Fruit fly (Drosophila melanogaster) whole organism, embryonic: Measurements from ENCODE around the gene Grip128.

Experiments used
- Antp ChIP-seq: fragments of 200-800 bp; sonication (Bioruptor generic); optimal IDR thresholded peaks from 3 replicates; lab custom pipeline; 2016; ENCODE audit warnings: missing biosample characterization, missing genetic modification characterization
- CG10431 ChIP-seq: fragments of 200-800 bp; sonication (Bioruptor generic); optimal IDR thresholded peaks from 3 replicates; lab custom pipeline; 2018; ENCODE audit warnings: missing biosample characterization, mild to moderate bottlenecking, missing genetic modification characterization
- CG10959 ChIP-seq: fragments of 200-800 bp; sonication (Bioruptor generic); IDR thresholded peaks from 2 replicates; pipeline ENCODE4 v1.3.6; 2022; ENCODE audit warnings: missing biosample characterization, missing genetic modification characterization
- CG10979 ChIP-seq: fragments of 200-800 bp; sonication (Bioruptor generic); optimal IDR thresholded peaks from 2 replicates; lab custom pipeline; 2018; ENCODE audit warnings: missing biosample characterization, mild to moderate bottlenecking, missing genetic modification characterization, moderate library complexity
- CG11696 ChIP-seq: fragments of 200-800 bp; sonication (Bioruptor generic); IDR thresholded peaks from 2 replicates; pipeline ENCODE4 v1.3.6; 2022; ENCODE audit warnings: missing biosample characterization, missing genetic modification characterization
- CG13775 ChIP-seq: fragments of 200-800 bp; sonication (Bioruptor generic); optimal IDR thresholded peaks from 3 replicates; lab custom pipeline; 2017; ENCODE audit warnings: missing biosample characterization, mild to moderate bottlenecking, missing genetic modification characterization
- CG14441 ChIP-seq: fragments of 200-800 bp; sonication (Bioruptor generic); IDR thresholded peaks from 2 replicates; pipeline ENCODE4 v1.3.6; 2022; ENCODE audit warnings: missing biosample characterization, missing genetic modification characterization
- CG14710 ChIP-seq: fragments of 200-800 bp; sonication (Bioruptor generic); optimal IDR thresholded peaks from 3 replicates; lab custom pipeline; 2019; ENCODE audit warnings: missing biosample characterization, mild to moderate bottlenecking, missing genetic modification characterization, moderate library complexity
- CG14965 ChIP-seq: fragments of 200-800 bp; sonication (Bioruptor generic); optimal IDR thresholded peaks from 2 replicates; lab custom pipeline; 2016; ENCODE audit warnings: missing biosample characterization, missing genetic modification characterization, borderline replicate concordance
- CG1603 ChIP-seq: fragments of 200-800 bp; sonication (Bioruptor generic); optimal IDR thresholded peaks from 2 replicates; lab custom pipeline; 2019; ENCODE audit warnings: missing biosample characterization, mild to moderate bottlenecking, missing genetic modification characterization, moderate library complexity
- CG31365 ChIP-seq: fragments of 200-800 bp; sonication (Bioruptor generic); optimal IDR thresholded peaks from 2 replicates; lab custom pipeline; 2018; ENCODE audit warnings: missing biosample characterization, mild to moderate bottlenecking, missing genetic modification characterization
- CG32767 ChIP-seq: fragments of 200-800 bp; sonication (Bioruptor generic); IDR thresholded peaks from 2 replicates; pipeline ENCODE4 v1.3.6; 2022; ENCODE audit warnings: missing biosample characterization, missing genetic modification characterization
- CG3407 ChIP-seq: fragments of 200-800 bp; sonication (Bioruptor generic); optimal IDR thresholded peaks from 2 replicates; lab custom pipeline; 2018; ENCODE audit warnings: missing biosample characterization, mild to moderate bottlenecking, missing genetic modification characterization
- CG42726 ChIP-seq: fragments of 200-800 bp; sonication (Bioruptor generic); IDR thresholded peaks from 2 replicates; pipeline ENCODE4 v1.3.6; 2022; ENCODE audit warnings: missing biosample characterization, missing genetic modification characterization; ENCODE audit not compliant: partially characterized antibody
- CG4360 ChIP-seq: fragments of 200-800 bp; sonication (Bioruptor generic); IDR thresholded peaks from 2 replicates; pipeline ENCODE4 v1.3.6; 2022; ENCODE audit warnings: missing biosample characterization, missing genetic modification characterization
- CG4617 ChIP-seq: fragments of 200-800 bp; sonication (Bioruptor generic); optimal IDR thresholded peaks from 3 replicates; lab custom pipeline; 2016; ENCODE audit warnings: missing biosample characterization, missing genetic modification characterization, borderline replicate concordance
- CG6765 ChIP-seq: fragments of 200-800 bp; sonication (Bioruptor generic); optimal IDR thresholded peaks from 3 replicates; lab custom pipeline; 2017; ENCODE audit warnings: missing biosample characterization, mild to moderate bottlenecking, missing genetic modification characterization
- CG7357 ChIP-seq: fragments of 200-800 bp; sonication (Bioruptor generic); IDR thresholded peaks from 3 replicates; pipeline ENCODE4 v1.3.6; 2022; ENCODE audit warnings: missing biosample characterization, missing genetic modification characterization
- CG7963 ChIP-seq: fragments of 200-800 bp; sonication (Bioruptor generic); IDR thresholded peaks from 3 replicates; pipeline ENCODE4 v1.3.6; 2022; ENCODE audit warnings: missing biosample characterization, missing genetic modification characterization; ENCODE audit not compliant: partially characterized antibody
- CG8281 ChIP-seq: fragments of 200-800 bp; sonication (Bioruptor generic); optimal IDR thresholded peaks from 2 replicates; lab custom pipeline; 2018; ENCODE audit warnings: missing biosample characterization, mild to moderate bottlenecking, missing genetic modification characterization, moderate library complexity
- CG8944 ChIP-seq: fragments of 200-800 bp; sonication (Bioruptor generic); optimal IDR thresholded peaks from 3 replicates; lab custom pipeline; 2016; ENCODE audit warnings: missing biosample characterization, missing genetic modification characterization
- D19B ChIP-seq: fragments of 200-800 bp; sonication (Bioruptor generic); optimal IDR thresholded peaks from 2 replicates; lab custom pipeline; 2017; ENCODE audit warnings: missing biosample characterization, mild to moderate bottlenecking, missing genetic modification characterization
- Dfd ChIP-seq, 2 experiments: fragments of >200 bp; optimal IDR thresholded peaks; 2 replicates each; lab custom pipeline; 2017; ENCODE audit warnings: missing biosample characterization in 2 of 2, missing genetic modification characterization in 2 of 2
- Fer3 ChIP-seq: fragments of 200-800 bp; sonication (Bioruptor generic); optimal IDR thresholded peaks from 2 replicates; lab custom pipeline; 2018; ENCODE audit warnings: missing biosample characterization, mild to moderate bottlenecking, missing genetic modification characterization, moderate library complexity
- H2.0 ChIP-seq: fragments of 200-800 bp; sonication (Bioruptor generic); IDR thresholded peaks from 2 replicates; pipeline ENCODE4 v1.3.6; 2022; ENCODE audit warnings: missing biosample characterization, missing genetic modification characterization
- HLH54F ChIP-seq: fragments of 200-800 bp; sonication (Bioruptor generic); optimal IDR thresholded peaks from 3 replicates; lab custom pipeline; 2016; ENCODE audit warnings: missing biosample characterization, missing genetic modification characterization
- Hmr ChIP-seq: fragments of 200-800 bp; sonication (Bioruptor generic); optimal IDR thresholded peaks from 3 replicates; lab custom pipeline; 2017; ENCODE audit warnings: mild to moderate bottlenecking, missing biosample characterization, missing genetic modification reagents, missing genetic modification characterization
- MESR4 ChIP-seq: fragments of 200-800 bp; sonication (Bioruptor generic); optimal IDR thresholded peaks from 2 replicates; lab custom pipeline; 2018; ENCODE audit warnings: missing biosample characterization, mild to moderate bottlenecking, missing genetic modification characterization, moderate library complexity
- Meics ChIP-seq: fragments of 200-800 bp; sonication (Bioruptor generic); optimal IDR thresholded peaks from 2 replicates; lab custom pipeline; 2017; ENCODE audit warnings: missing biosample characterization, mild to moderate bottlenecking, missing genetic modification characterization
- Mrtf ChIP-seq: fragments of 200-800 bp; sonication (Bioruptor generic); IDR thresholded peaks from 3 replicates; pipeline ENCODE4 v1.3.6; 2022; ENCODE audit warnings: missing biosample characterization, missing genetic modification characterization
- NfI ChIP-seq: fragments of 200-800 bp; sonication (Bioruptor generic); optimal IDR thresholded peaks from 3 replicates; lab custom pipeline; 2018; ENCODE audit warnings: missing biosample characterization, mild to moderate bottlenecking, missing genetic modification characterization, moderate library complexity
- Ptx1 ChIP-seq: fragments of 200-800 bp; sonication (Bioruptor generic); IDR thresholded peaks from 2 replicates; pipeline ENCODE4 v1.3.6; 2022; ENCODE audit warnings: missing biosample characterization, missing genetic modification characterization
- Taf1 ChIP-seq: fragments of 200-800 bp; sonication (Bioruptor generic); IDR thresholded peaks from 2 replicates; pipeline ENCODE4 v1.3.6; 2022; ENCODE audit warnings: missing biosample characterization, missing genetic modification characterization
- bigmax ChIP-seq: fragments of 200-800 bp; sonication (Bioruptor generic); optimal IDR thresholded peaks from 2 replicates; lab custom pipeline; 2018; ENCODE audit warnings: missing biosample characterization, mild to moderate bottlenecking, missing genetic modification characterization
- br ChIP-seq: fragments of >200 bp; optimal IDR thresholded peaks from 2 replicates; lab custom pipeline; 2017
- cato ChIP-seq: fragments of 200-800 bp; sonication (Bioruptor generic); optimal IDR thresholded peaks from 2 replicates; lab custom pipeline; 2016; ENCODE audit warnings: missing biosample characterization, missing genetic modification characterization, borderline replicate concordance
- da ChIP-seq: fragments of 200-800 bp; sonication (Bioruptor generic); optimal IDR thresholded peaks from 2 replicates; lab custom pipeline; 2016; ENCODE audit warnings: missing biosample characterization, missing genetic modification characterization
- dimm ChIP-seq: fragments of 200-800 bp; sonication (Bioruptor generic); IDR thresholded peaks from 2 replicates; pipeline ENCODE4 v1.3.6; 2022; ENCODE audit warnings: missing biosample characterization, missing genetic modification characterization
- ewg ChIP-seq: fragments of 200-800 bp; sonication (Bioruptor generic); optimal IDR thresholded peaks from 3 replicates; lab custom pipeline; 2017; ENCODE audit warnings: mild to moderate bottlenecking, missing biosample characterization, missing genetic modification reagents, missing genetic modification characterization
- exex ChIP-seq: fragments of 200-800 bp; sonication (Bioruptor generic); optimal IDR thresholded peaks from 4 replicates; lab custom pipeline; 2018; ENCODE audit warnings: missing biosample characterization, mild to moderate bottlenecking, missing genetic modification characterization, moderate library complexity
- fd102C ChIP-seq: fragments of 200-800 bp; sonication (Bioruptor generic); optimal IDR thresholded peaks from 2 replicates; lab custom pipeline; 2018; ENCODE audit warnings: missing biosample characterization, mild to moderate bottlenecking, missing genetic modification characterization, moderate library complexity
- fd64A ChIP-seq: fragments of 200-800 bp; sonication (Bioruptor generic); optimal IDR thresholded peaks from 3 replicates; lab custom pipeline; 2018; ENCODE audit warnings: missing biosample characterization, mild to moderate bottlenecking, missing genetic modification characterization
- gt ChIP-seq: fragments of 200-800 bp; sonication (Bioruptor generic); IDR thresholded peaks from 2 replicates; pipeline ENCODE4 v1.3.6; 2022; ENCODE audit warnings: missing biosample characterization, missing genetic modification characterization
- hbn ChIP-seq: fragments of 200-800 bp; sonication (Bioruptor generic); IDR thresholded peaks from 2 replicates; pipeline ENCODE4 v1.3.6; 2022; ENCODE audit warnings: missing biosample characterization, missing genetic modification characterization; ENCODE audit not compliant: partially characterized antibody
- ken ChIP-seq: fragments of 200-800 bp; sonication (Bioruptor generic); IDR thresholded peaks from 3 replicates; pipeline ENCODE4 v1.3.6; 2022; ENCODE audit warnings: missing biosample characterization, missing genetic modification characterization
- knrl ChIP-seq: fragments of 200-800 bp; sonication (Bioruptor generic); IDR thresholded peaks from 3 replicates; pipeline ENCODE4 v1.3.6; 2022; ENCODE audit warnings: missing biosample characterization, missing genetic modification characterization; ENCODE audit not compliant: partially characterized antibody
- pan ChIP-seq, 4 experiments: fragments of >200 bp in 3 of 4; fragments of 200-800 bp in 1 of 4; sonication (Bioruptor generic) in 1 of 4; optimal IDR thresholded peaks in 3 of 4; IDR thresholded peaks in 1 of 4; 2 replicates each; pipeline versions ENCODE4 v1.3.6 to Lab custom; 2017 to 2022; ENCODE audit warnings: missing biosample characterization in 2 of 4, missing genetic modification characterization in 2 of 4, mixed read lengths in 1 of 4
- pita ChIP-seq: fragments of 200-800 bp; sonication (Bioruptor generic); optimal IDR thresholded peaks from 2 replicates; lab custom pipeline; 2017; ENCODE audit warnings: missing biosample characterization, mild to moderate bottlenecking, missing genetic modification characterization
- run ChIP-seq: fragments of 200-800 bp; sonication (Bioruptor generic); optimal IDR thresholded peaks from 3 replicates; lab custom pipeline; 2018; ENCODE audit warnings: missing biosample characterization, mild to moderate bottlenecking, missing genetic modification characterization
- usp ChIP-seq: fragments of >200 bp; optimal IDR thresholded peaks from 2 replicates; lab custom pipeline; 2017; ENCODE audit warnings: missing biosample characterization, missing genetic modification characterization
- vfl ChIP-seq: fragments of 200-800 bp; sonication (Bioruptor generic); optimal IDR thresholded peaks from 2 replicates; lab custom pipeline; 2016; ENCODE audit warnings: missing biosample characterization, missing genetic modification characterization

Grip128 gene

dm6 chrX:15486682-15487081, 14.8 kb upstream of the Grip128 start, which contains the start of gene Gmap (continued):
- peak; percentile 9 for TF ChIP-seq CG1603 (tag; lab: Kevin White, UChicago)
- no peak for TF ChIP-seq CG42726
- TF ChIP-seq vfl (GFP tag; lab: Kevin White, UChicago), result no peak
- no peak for TF ChIP-seq Meics
- TF ChIP-seq run (tag; lab: Kevin White, UChicago), result no peak
- TF ChIP-seq CG14441 (GFP tag; lab: Robert Waterston, UW), result no peak
- no peak for TF ChIP-seq br
- no peak for TF ChIP-seq Mrtf
- TF ChIP-seq CG32767, result no peak
- no peak for TF ChIP-seq CG13775
- no peak for TF ChIP-seq HLH54F (GFP tag; lab: Kevin White, UChicago)
- no peak for TF ChIP-seq Taf1 (GFP tag; lab: Robert Waterston, UW)
- no peak for TF ChIP-seq CG14710
- TF ChIP-seq CG31365 (tag; lab: Kevin White, UChicago), result no peak
- peak; percentile 59; the same call in 1 of the 2 replicates for TF ChIP-seq hbn (GFP tag; lab: Robert Waterston, UW)
- no peak for TF ChIP-seq ewg (GFP tag; lab: Kevin White, UChicago)
- no peak for TF ChIP-seq bigmax (GFP tag; lab: Kevin White, UChicago)
- no peak for TF ChIP-seq CG14965
- TF ChIP-seq CG4617 (GFP tag; lab: Kevin White, UChicago), result no peak
- no peak for TF ChIP-seq Antp
- no peak for TF ChIP-seq Fer3 (tag; lab: Kevin White, UChicago)
- TF ChIP-seq da (GFP tag; lab: Kevin White, UChicago), result no peak
- no peak for TF ChIP-seq cato (GFP tag; lab: Kevin White, UChicago)
- TF ChIP-seq CG8944 (GFP tag; lab: Kevin White, UChicago), result no peak
- no peak for TF ChIP-seq CG10431 (GFP tag; lab: Kevin White, UChicago)
- TF ChIP-seq H2.0 (GFP tag; lab: Robert Waterston, UW), result no peak
- TF ChIP-seq CG7963 (GFP tag; lab: Robert Waterston, UW), result peak; percentile 93
- TF ChIP-seq Hmr (GFP tag; lab: Kevin White, UChicago), result no peak
- TF ChIP-seq gt (GFP tag; lab: Robert Waterston, UW), result no peak
- no peak for TF ChIP-seq pita
- no peak for TF ChIP-seq fd102C (GFP tag; lab: Kevin White, UChicago)
- TF ChIP-seq CG7357, result no peak
- TF ChIP-seq CG10979 (tag; lab: Kevin White, UChicago), result no peak
- TF ChIP-seq Ptx1, result no peak
- peak; percentile 4 for TF ChIP-seq MESR4 (GFP tag; lab: Kevin White, UChicago)
- TF ChIP-seq CG3407 (GFP tag; lab: Kevin White, UChicago), result no peak
- TF ChIP-seq exex (tag; lab: Kevin White, UChicago), result no peak
- TF ChIP-seq CG4360 (GFP tag; lab: Robert Waterston, UW), result no peak
- no peak for TF ChIP-seq Dfd (GFP tag; optimal IDR thresholded peaks at IDR 0.05; lab: Kevin White, UChicago)
- no peak for TF ChIP-seq NfI (GFP tag; lab: Kevin White, UChicago)
- TF ChIP-seq dimm (GFP tag; lab: Robert Waterston, UW), result no peak
- no peak for TF ChIP-seq pan (optimal IDR thresholded peaks at IDR 0.05; lab: Kevin White, UChicago)
- TF ChIP-seq pan (GFP tag; optimal IDR thresholded peaks at IDR 0.05 in 1 of 2, IDR thresholded peaks at IDR 0.05 in 1 of 2), result no peak
- TF ChIP-seq usp (GFP tag; lab: Kevin White, UChicago), result no peak
- TF ChIP-seq ken, result no peak
- TF ChIP-seq CG8281 (tag; lab: Kevin White, UChicago), result no peak
- TF ChIP-seq D19B (GFP tag; lab: Kevin White, UChicago), result no peak
- peak; percentile 64 for TF ChIP-seq knrl
- TF ChIP-seq CG6765 (GFP tag; lab: Kevin White, UChicago), result no peak
- TF ChIP-seq CG10959 (GFP tag; lab: Robert Waterston, UW), result no peak
- no peak for TF ChIP-seq fd64A (GFP tag; lab: Kevin White, UChicago)
- no peak for TF ChIP-seq CG11696 (GFP tag; lab: Robert Waterston, UW)
